Fruit fly (Drosophila melanogaster) whole organism, embryonic: Measurements from ENCODE around the gene CG5835.

Experiments
- Atf-2 ChIP-seq: fragments of 200-800 bp; sonication (Bioruptor generic); optimal IDR thresholded peaks from 2 replicates; lab custom pipeline; 2016; ENCODE audit warnings: missing biosample characterization, missing genetic modification characterization
- CG12219 ChIP-seq: fragments of 200-800 bp; sonication (Bioruptor generic); optimal IDR thresholded peaks from 3 replicates; lab custom pipeline; 2018; ENCODE audit warnings: missing biosample characterization, mild to moderate bottlenecking, missing genetic modification characterization
- CG12659 ChIP-seq: fragments of 200-800 bp; sonication (Bioruptor generic); optimal IDR thresholded peaks from 3 replicates; lab custom pipeline; 2017; ENCODE audit warnings: mild to moderate bottlenecking, missing biosample characterization, missing genetic modification reagents, missing genetic modification characterization
- CG12942 ChIP-seq: fragments of 200-800 bp; sonication (Bioruptor generic); optimal IDR thresholded peaks from 3 replicates; lab custom pipeline; 2016; ENCODE audit warnings: missing biosample characterization, missing genetic modification characterization
- CG13296 ChIP-seq: fragments of 200-800 bp; sonication (Bioruptor generic); optimal IDR thresholded peaks from 3 replicates; lab custom pipeline; 2018; ENCODE audit warnings: missing biosample characterization, mild to moderate bottlenecking, missing genetic modification characterization
- CG14860 ChIP-seq: fragments of 200-800 bp; sonication (Bioruptor generic); IDR thresholded peaks from 3 replicates; pipeline ENCODE4 v1.3.6; 2022; ENCODE audit warnings: missing biosample characterization, missing genetic modification characterization; ENCODE audit not compliant: partially characterized antibody
- CG15269 ChIP-seq: fragments of 200-800 bp; sonication (Bioruptor generic); optimal IDR thresholded peaks from 2 replicates; lab custom pipeline; 2018; ENCODE audit warnings: missing biosample characterization, mild to moderate bottlenecking, missing genetic modification characterization, moderate library complexity
- CG16815 ChIP-seq: fragments of 200-800 bp; sonication (Bioruptor generic); optimal IDR thresholded peaks from 3 replicates; lab custom pipeline; 2017; ENCODE audit warnings: missing biosample characterization, mild to moderate bottlenecking, missing genetic modification characterization
- CG17186 ChIP-seq: fragments of 200-800 bp; sonication (Bioruptor generic); optimal IDR thresholded peaks from 3 replicates; lab custom pipeline; 2017; ENCODE audit warnings: missing biosample characterization, missing genetic modification reagents, missing genetic modification characterization
- CG17612 ChIP-seq: fragments of 200-800 bp; sonication (Bioruptor generic); IDR thresholded peaks from 2 replicates; pipeline ENCODE4 v1.3.6; 2022; ENCODE audit warnings: missing biosample characterization, missing genetic modification characterization
- CG17829 ChIP-seq: fragments of 200-800 bp; optimal IDR thresholded peaks from 2 replicates; lab custom pipeline; 2019; ENCODE audit warnings: missing biosample characterization, mild to moderate bottlenecking, missing genetic modification characterization, moderate library complexity
- CG1792 ChIP-seq: fragments of 200-800 bp; sonication (Bioruptor generic); optimal IDR thresholded peaks from 2 replicates; lab custom pipeline; 2016; ENCODE audit warnings: missing biosample characterization, missing genetic modification characterization
- CG18764 ChIP-seq: fragments of 200-800 bp; sonication (Bioruptor generic); optimal IDR thresholded peaks from 3 replicates; lab custom pipeline; 2016; ENCODE audit warnings: missing biosample characterization, missing genetic modification characterization
- CG2875 ChIP-seq: fragments of 200-800 bp; sonication (Bioruptor generic); optimal IDR thresholded peaks from 2 replicates; lab custom pipeline; 2017; ENCODE audit warnings: missing biosample characterization, mild to moderate bottlenecking, missing genetic modification characterization, missing genetic modification reagents
- CG33213 ChIP-seq: fragments of 200-800 bp; sonication (Bioruptor generic); optimal IDR thresholded peaks from 3 replicates; lab custom pipeline; 2016; ENCODE audit warnings: missing biosample characterization, missing genetic modification characterization
- CG34376 ChIP-seq: fragments of 200-800 bp; sonication (Bioruptor generic); optimal IDR thresholded peaks from 2 replicates; lab custom pipeline; 2018; ENCODE audit warnings: missing biosample characterization, mild to moderate bottlenecking, missing genetic modification characterization
- CG3847 ChIP-seq: fragments of 200-800 bp; sonication (Bioruptor generic); IDR thresholded peaks from 2 replicates; pipeline ENCODE4 v1.3.6; 2022; ENCODE audit warnings: missing biosample characterization, missing genetic modification characterization
- CG5953 ChIP-seq: fragments of 200-800 bp; sonication (Bioruptor generic); IDR thresholded peaks from 2 replicates; pipeline ENCODE4 v1.3.6; 2022; ENCODE audit warnings: missing biosample characterization, missing genetic modification characterization
- CG6854 ChIP-seq: fragments of 200-800 bp; sonication (Bioruptor generic); optimal IDR thresholded peaks from 3 replicates; lab custom pipeline; 2017; ENCODE audit warnings: missing biosample characterization, mild to moderate bottlenecking, missing genetic modification characterization
- CG8089 ChIP-seq: fragments of 200-800 bp; sonication (Bioruptor generic); optimal IDR thresholded peaks from 3 replicates; lab custom pipeline; 2016; ENCODE audit warnings: missing biosample characterization, missing genetic modification characterization
- CG8944 ChIP-seq: fragments of 200-800 bp; sonication (Bioruptor generic); optimal IDR thresholded peaks from 3 replicates; lab custom pipeline; 2016; ENCODE audit warnings: missing biosample characterization, missing genetic modification characterization
- CkIIα-i1 ChIP-seq: fragments of 200-800 bp; sonication (Bioruptor generic); IDR thresholded peaks from 2 replicates; pipeline ENCODE4 v1.3.6; 2022; ENCODE audit warnings: missing biosample characterization, missing genetic modification characterization
- Doc2 ChIP-seq: fragments of 200-800 bp; sonication (Bioruptor generic); IDR thresholded peaks from 2 replicates; pipeline ENCODE4 v1.3.6; 2022; ENCODE audit warnings: missing biosample characterization, missing genetic modification characterization
- E2f1 ChIP-seq: fragments of 200-800 bp; sonication (Bioruptor generic); IDR thresholded peaks from 2 replicates; pipeline ENCODE4 v1.3.6; 2022; ENCODE audit warnings: missing biosample characterization, missing genetic modification characterization
- E2f2 ChIP-seq: fragments of 200-800 bp; sonication (Bioruptor generic); IDR thresholded peaks from 2 replicates; pipeline ENCODE4 v1.3.6; 2022; ENCODE audit warnings: missing biosample characterization, missing genetic modification characterization
- GATAe ChIP-seq: fragments of 200-800 bp; sonication (Bioruptor generic); conservative IDR thresholded peaks from 2 replicates; pipeline ENCODE4 v1.3.6; 2022; ENCODE audit warnings: missing biosample characterization, missing genetic modification characterization
- Hmx ChIP-seq: fragments of 200-800 bp; sonication (Bioruptor generic); optimal IDR thresholded peaks from 2 replicates; lab custom pipeline; 2016; ENCODE audit warnings: missing biosample characterization, missing genetic modification characterization
- Hr3 ChIP-seq: fragments of 200-800 bp; sonication (Bioruptor generic); optimal IDR thresholded peaks from 3 replicates; lab custom pipeline; 2016; ENCODE audit warnings: missing biosample characterization, missing genetic modification characterization
- Hr51 ChIP-seq, 2 experiments: fragments of 200-800 bp; sonication (Bioruptor generic); optimal IDR thresholded peaks; 2 replicates in 1 of 2; 3 replicates in 1 of 2; lab custom pipeline; 2016 to 2018; ENCODE audit warnings: missing biosample characterization in 2 of 2, missing genetic modification characterization in 2 of 2, mild to moderate bottlenecking in 1 of 2, moderate library complexity in 1 of 2
- Mrtf ChIP-seq: fragments of 200-800 bp; sonication (Bioruptor generic); IDR thresholded peaks from 3 replicates; pipeline ENCODE4 v1.3.6; 2022; ENCODE audit warnings: missing biosample characterization, missing genetic modification characterization
- NK7.1 ChIP-seq: fragments of 200-800 bp; sonication (Bioruptor generic); optimal IDR thresholded peaks from 3 replicates; lab custom pipeline; 2016; ENCODE audit warnings: missing biosample characterization, missing genetic modification characterization
- PHDP ChIP-seq: fragments of 200-800 bp; sonication (Bioruptor generic); optimal IDR thresholded peaks from 3 replicates; lab custom pipeline; 2018; ENCODE audit warnings: missing biosample characterization, mild to moderate bottlenecking, missing genetic modification characterization, moderate library complexity
- bigmax ChIP-seq: fragments of 200-800 bp; sonication (Bioruptor generic); optimal IDR thresholded peaks from 2 replicates; lab custom pipeline; 2018; ENCODE audit warnings: missing biosample characterization, mild to moderate bottlenecking, missing genetic modification characterization
- crp ChIP-seq, 2 experiments: fragments of 200-800 bp; sonication (Bioruptor generic); optimal IDR thresholded peaks; 2 replicates in 1 of 2; 3 replicates in 1 of 2; lab custom pipeline; 2017; ENCODE audit warnings: missing biosample characterization in 2 of 2, missing genetic modification characterization in 2 of 2, mild to moderate bottlenecking in 1 of 2, moderate library complexity in 1 of 2
- dmrt99B ChIP-seq: fragments of 200-800 bp; sonication (Bioruptor generic); optimal IDR thresholded peaks from 2 replicates; lab custom pipeline; 2018; ENCODE audit warnings: missing biosample characterization, mild to moderate bottlenecking, missing genetic modification characterization, moderate library complexity
- emc ChIP-seq: fragments of 200-800 bp; sonication (Bioruptor generic); optimal IDR thresholded peaks from 2 replicates; lab custom pipeline; 2016; ENCODE audit warnings: missing biosample characterization, missing genetic modification characterization
- jing ChIP-seq: fragments of 200-800 bp; sonication (Bioruptor generic); optimal IDR thresholded peaks from 2 replicates; lab custom pipeline; 2018; ENCODE audit warnings: missing biosample characterization, mild to moderate bottlenecking, missing genetic modification characterization
- kah ChIP-seq: fragments of 200-800 bp; sonication (Bioruptor generic); optimal IDR thresholded peaks from 2 replicates; lab custom pipeline; 2018; ENCODE audit warnings: missing biosample characterization, mild to moderate bottlenecking, missing genetic modification characterization
- nerfin-2 ChIP-seq: fragments of 200-800 bp; sonication (Bioruptor generic); IDR thresholded peaks from 2 replicates; pipeline ENCODE4 v1.3.6; 2022; ENCODE audit warnings: missing biosample characterization, missing genetic modification characterization; ENCODE audit not compliant: partially characterized antibody
- peb ChIP-seq: fragments of 200-800 bp; sonication (Bioruptor generic); IDR thresholded peaks from 2 replicates; pipeline ENCODE4 v1.3.6; 2022; ENCODE audit warnings: missing biosample characterization, missing genetic modification characterization
- pita ChIP-seq: fragments of 200-800 bp; sonication (Bioruptor generic); optimal IDR thresholded peaks from 2 replicates; lab custom pipeline; 2017; ENCODE audit warnings: missing biosample characterization, mild to moderate bottlenecking, missing genetic modification characterization
- pnt ChIP-seq: fragments of 200-800 bp; sonication (Bioruptor generic); optimal IDR thresholded peaks from 3 replicates; lab custom pipeline; 2016; ENCODE audit warnings: missing biosample characterization, missing genetic modification characterization
- salm ChIP-seq: fragments of 200-800 bp; sonication (Bioruptor generic); optimal IDR thresholded peaks from 2 replicates; lab custom pipeline; 2018; ENCODE audit warnings: missing biosample characterization, mild to moderate bottlenecking, missing genetic modification characterization
- schlank ChIP-seq: fragments of 200-800 bp; sonication (Bioruptor generic); optimal IDR thresholded peaks from 2 replicates; lab custom pipeline; 2018; ENCODE audit warnings: missing biosample characterization, mild to moderate bottlenecking, missing genetic modification characterization
- slou ChIP-seq: fragments of 200-800 bp; sonication (Bioruptor generic); optimal IDR thresholded peaks from 3 replicates; lab custom pipeline; 2016; ENCODE audit warnings: missing biosample characterization, missing genetic modification characterization
- tin ChIP-seq: fragments of 200-800 bp; sonication (Bioruptor generic); optimal IDR thresholded peaks from 3 replicates; lab custom pipeline; 2016; ENCODE audit warnings: missing biosample characterization, missing genetic modification characterization
- tup ChIP-seq: fragments of 200-800 bp; sonication (Bioruptor generic); optimal IDR thresholded peaks from 2 replicates; lab custom pipeline; 2016; ENCODE audit warnings: missing biosample characterization, mild to moderate bottlenecking, missing genetic modification characterization, moderate library complexity
- zen ChIP-seq: fragments of 200-800 bp; sonication (Bioruptor generic); optimal IDR thresholded peaks from 3 replicates; lab custom pipeline; 2018; ENCODE audit warnings: missing biosample characterization, mild to moderate bottlenecking, missing genetic modification characterization, moderate library complexity
- zfh1 ChIP-seq: fragments of 200-800 bp; sonication (Bioruptor generic); IDR thresholded peaks from 3 replicates; pipeline ENCODE4 v1.3.6; 2022; ENCODE audit warnings: missing biosample characterization, missing genetic modification characterization

Gene CG5835

DNA sequence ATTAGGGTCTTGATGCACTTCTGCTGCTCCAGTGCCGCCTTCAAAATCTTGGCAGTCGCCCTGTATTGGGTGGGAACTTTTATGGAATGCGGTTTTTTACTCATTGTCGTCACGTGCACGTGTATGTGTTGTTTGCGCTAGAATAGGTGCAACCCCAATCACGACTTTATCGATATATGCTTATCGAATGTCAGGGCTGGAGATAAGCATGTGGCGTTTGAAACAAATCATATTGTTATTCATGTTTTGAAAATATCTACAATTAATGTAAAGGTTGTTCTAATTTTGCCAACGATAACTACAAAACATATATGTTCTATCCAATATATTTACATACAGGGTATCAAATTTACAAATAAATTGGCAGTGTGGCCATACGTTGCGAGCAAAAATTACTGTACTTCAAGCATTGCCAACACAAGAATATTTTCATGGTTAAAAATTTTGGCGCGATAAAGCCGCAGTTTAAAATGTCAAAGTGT is 8.7 kb upstream of the CG5835 start, which contains the start of the genes CG42359 and Nsun5 (continued):
- TF ChIP-seq Hr51 (GFP tag; optimal IDR thresholded peaks at IDR 0.05; lab: Kevin White, UChicago) (peak; percentile 84 to 87), tup (GFP tag; lab: Kevin White, UChicago) (peak; percentile 67), NK7.1 (GFP tag; lab: Kevin White, UChicago) (peak; percentile 65), CG12219 (peak; percentile 71), CG1792 (peak; percentile 87), slou (GFP tag; lab: Kevin White, UChicago) (peak; percentile 79), CG18764 (GFP tag; lab: Kevin White, UChicago) (peak; percentile 92), CG8089 (peak; percentile 85), CG6854 (GFP tag; lab: Kevin White, UChicago) (peak; percentile 28), CG13296 (GFP tag; lab: Kevin White, UChicago) (peak; percentile 78), Hr3 (GFP tag; lab: Kevin White, UChicago) (peak; percentile 89), nerfin-2 (GFP tag; lab: Robert Waterston, UW) (peak; percentile 76), Doc2 (GFP tag; lab: Robert Waterston, UW) (0 out of 2 replicates have a peak, but pooled peaks have one; percentile 32), peb (GFP tag; lab: Robert Waterston, UW) (peak; percentile 71; the same call in 1 of the 2 replicates), tin (GFP tag; lab: Kevin White, UChicago) (peak; percentile 94), CG17186 (peak; percentile 91), Mrtf (GFP tag; lab: Robert Waterston, UW) (peak; percentile 79), CG14860 (GFP tag; lab: Robert Waterston, UW) (peak; percentile 82), Hmx (GFP tag; lab: Kevin White, UChicago) (peak; percentile 56), CG8944 (GFP tag; lab: Kevin White, UChicago) (peak; percentile 95), zen (peak; percentile 91), CG12659 (GFP tag; lab: Kevin White, UChicago) (peak; percentile 92), E2f2 (peak; percentile 98), CG15269 (tag; lab: Kevin White, UChicago) (peak; percentile 86), PHDP (tag; lab: Kevin White, UChicago) (peak; percentile 93), zfh1 (GFP tag; lab: Robert Waterston, UW) (peak; percentile 92), pnt (GFP tag; lab: Kevin White, UChicago) (peak; percentile 91), jing (GFP tag; lab: Kevin White, UChicago) (peak; percentile 75), CG2875 (GFP tag; lab: Kevin White, UChicago) (peak; percentile 46), CG17829 (tag; lab: Kevin White, UChicago) (peak; percentile 94), schlank (tag; lab: Kevin White, UChicago) (peak; percentile 80), E2f1 (GFP tag; lab: Robert Waterston, UW) (peak; percentile 86), emc (peak; percentile 84), CG17612 (peak; percentile 83), CG33213 (peak; percentile 95), CG3847 (GFP tag; lab: Robert Waterston, UW) (peak; percentile 84), dmrt99B (peak; percentile 81), CG16815 (peak; percentile 73), CG5953 (peak; percentile 51; the same call in 1 of the 2 replicates), crp (GFP tag; optimal IDR thresholded peaks at IDR 0.05; lab: Kevin White, UChicago) (peak in 1 of 2 experiments; percentile 59), CG34376 (GFP tag; lab: Kevin White, UChicago) (peak; percentile 80), bigmax (peak; percentile 59), kah (GFP tag; lab: Kevin White, UChicago) (no peak), GATAe (GFP tag; lab: Robert Waterston, UW) (peak; percentile 35; the same call in 1 of the 2 replicates), salm (tag; lab: Kevin White, UChicago) (peak; percentile 75), CG12942 (GFP tag; lab: Kevin White, UChicago) (peak; percentile 92), CkIIα-i1 (GFP tag; lab: Robert Waterston, UW) (no peak), Atf-2 (GFP tag; lab: Kevin White, UChicago) (peak; percentile 88), pita (no peak)
